Worm (Caenorhabditis elegans): ENCODE results near the gene str-138.

Gene str-138

ce11 chrV:8028825-8029489 is 29.5 kb upstream of the str-138 start, which contains the start of gene oma-2 (continued):
- TF ChIP-seq lag-1 (GFP tag; IDR thresholded peaks at IDR 0.05), result no peak
- TF ChIP-seq madf-3 (GFP tag; IDR thresholded peaks at IDR 0.05), result 0 out of 2 replicates have a peak, but pooled peaks have one; percentile 16
- TF ChIP-seq lin-40 (tag; optimal IDR thresholded peaks at IDR 0.05), result no peak
- peak; percentile 37; the same call in 1 of the 2 replicates for TF ChIP-seq pbrm-1 (GFP tag; IDR thresholded peaks at IDR 0.05)
- TF ChIP-seq bed-1 (GFP tag; IDR thresholded peaks at IDR 0.05), result no peak
- TF ChIP-seq F49E8.2 (tag; optimal IDR thresholded peaks at IDR 0.05; ENCODE audit: insufficient read depth), result peak; percentile 76
- no peak for TF ChIP-seq snpc-4 (GFP tag; optimal IDR thresholded peaks at IDR 0.05)
- TF ChIP-seq snpc-4 (tag; optimal IDR thresholded peaks at IDR 0.05), result peak in 1 of 4 experiments; percentile 39
- no peak for TF ChIP-seq egl-44 (GFP tag; IDR thresholded peaks at IDR 0.05)
- TF ChIP-seq ztf-18 (tag; optimal IDR thresholded peaks at IDR 0.05), result peak; percentile 37
- TF ChIP-seq cebp-2 (GFP tag; IDR thresholded peaks at IDR 0.05), result no peak
- peak; percentile 28 for TF ChIP-seq tbp1 (GFP tag; optimal IDR thresholded peaks at IDR 0.05)
- no peak for TF ChIP-seq ztf-28 (GFP tag; IDR thresholded peaks at IDR 0.05)
- no peak for TF ChIP-seq ztf-6 (GFP tag; IDR thresholded peaks at IDR 0.05)
- peak; percentile 45 for TF ChIP-seq hmg-1.2 (GFP tag; IDR thresholded peaks at IDR 0.05)
- peak; percentile 18 for TF ChIP-seq ZK185.1 (tag; optimal IDR thresholded peaks at IDR 0.05; ENCODE audit: poor library complexity, severe bottlenecking)
- TF ChIP-seq Y95B8A.8 (GFP tag; IDR thresholded peaks at IDR 0.05), result 0 out of 2 replicates have a peak, but pooled peaks have one; percentile 47
- 0 out of 2 replicates have a peak, but pooled peaks have one; percentile 22 for TF ChIP-seq B0019.2 (GFP tag; conservative IDR thresholded peaks at IDR 0.05)
- 0 out of 2 replicates have a peak, but pooled peaks have one; percentile 52 for TF ChIP-seq Y53G8AR.9 (GFP tag; conservative IDR thresholded peaks at IDR 0.05)
- 0 out of 2 replicates have a peak, but pooled peaks have one; percentile 37 for TF ChIP-seq ekl-4 (GFP tag; IDR thresholded peaks at IDR 0.05)
- no peak for TF ChIP-seq dpff-1 (tag; optimal IDR thresholded peaks at IDR 0.05)
- peak; percentile 96 for TF ChIP-seq madf-6 (GFP tag; IDR thresholded peaks at IDR 0.05)
- no peak for TF ChIP-seq F57C9.4 (tag; optimal IDR thresholded peaks at IDR 0.05)
- no peak for TF ChIP-seq akir-1 (GFP tag; optimal IDR thresholded peaks at IDR 0.05)
- TF ChIP-seq nhr-27 (tag; optimal IDR thresholded peaks at IDR 0.05), result no peak
- TF ChIP-seq mxl-1 (tag; optimal IDR thresholded peaks at IDR 0.05), result no peak
- TF ChIP-seq somi-1 (GFP tag; optimal IDR thresholded peaks at IDR 0.05), result no peak
- TF ChIP-seq Y53F4B.3 (GFP tag; IDR thresholded peaks at IDR 0.05), result no peak
- no peak for TF ChIP-seq atf-7 (tag; optimal IDR thresholded peaks at IDR 0.05)
- TF ChIP-seq lsl-1 (GFP tag; optimal IDR thresholded peaks at IDR 0.05), result peak; percentile 99
- TF ChIP-seq sdz-38 (tag; optimal IDR thresholded peaks at IDR 0.05), result no peak
- no peak for TF ChIP-seq F52B5.7 (tag; optimal IDR thresholded peaks at IDR 0.05)
- no peak for TF ChIP-seq repo-1 (tag; optimal IDR thresholded peaks at IDR 0.05)
- TF ChIP-seq B0035.1 (tag; optimal IDR thresholded peaks at IDR 0.05), result no peak
- 0 out of 2 replicates have a peak, but pooled peaks have one; percentile 33 for TF ChIP-seq nfyb-1 (GFP tag; IDR thresholded peaks at IDR 0.05)
- 0 out of 2 replicates have a peak, but pooled peaks have one; percentile 14 for TF ChIP-seq Y56A3A.18 (GFP tag; IDR thresholded peaks at IDR 0.05)
- no peak for TF ChIP-seq unc-62 (GFP tag; optimal IDR thresholded peaks at IDR 0.05)
- TF ChIP-seq cebp-1 (GFP tag; IDR thresholded peaks at IDR 0.05), result no peak
- no peak for TF ChIP-seq cebp-1 (tag; optimal IDR thresholded peaks at IDR 0.05)
- peak; percentile 95 for TF ChIP-seq madf-8 (GFP tag; conservative IDR thresholded peaks at IDR 0.05)
- TF ChIP-seq let-526 (GFP tag; IDR thresholded peaks at IDR 0.05), result no peak
- 0 out of 2 replicates have a peak, but pooled peaks have one; percentile 21 for TF ChIP-seq attf-3 (GFP tag; conservative IDR thresholded peaks at IDR 0.05)
- TF ChIP-seq snpc-3.4 (tag; optimal IDR thresholded peaks at IDR 0.05), result peak; percentile 1
- peak; percentile 84 for TF ChIP-seq ceh-91 (GFP tag; IDR thresholded peaks at IDR 0.05)

Measured in whole organism, young adult.